Worm (Caenorhabditis elegans): Measurements from ENCODE around the gene lbp-1.

The lbp-1 gene

ce11 chrX:3280130-3280529 is 21.2 kb downstream of the lbp-1 start, which contains the start of gene K09C4.10:
K09C4.10 (minus strand) TSS chrX:3280230.
- TF ChIP-seq lim-7 (GFP tag; IDR thresholded peaks at IDR 0.05) (no peak), daf-19 (GFP tag; conservative IDR thresholded peaks at IDR 0.05) (no peak), lin-13 (GFP tag; optimal IDR thresholded peaks at IDR 0.05) (no peak), hmg-1.1 (GFP tag; IDR thresholded peaks at IDR 0.05) (no peak), tra-1 (GFP tag; IDR thresholded peaks at IDR 0.05) (no peak)

DNA sequence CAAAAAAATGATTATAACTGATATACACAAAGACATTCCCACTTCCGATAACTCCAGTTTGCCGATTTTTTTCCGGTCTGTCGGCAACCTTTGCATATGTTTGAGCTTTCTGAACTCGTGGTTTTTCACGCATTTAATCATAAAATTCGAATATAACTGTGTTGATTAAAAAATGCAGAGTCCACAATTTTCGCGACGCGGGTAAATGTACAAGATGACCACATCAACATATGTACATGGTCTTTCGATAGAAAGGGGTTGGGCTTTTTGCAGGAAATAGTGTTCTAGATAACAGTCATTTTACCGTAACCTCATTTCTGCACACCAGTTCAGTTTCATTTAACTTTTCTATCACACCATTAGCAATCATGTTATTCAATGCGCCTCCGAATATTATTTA is 23.4 kb downstream of the lbp-1 start, which contains the start of gene K09C4.5:
TSS of gene K09C4.5 (plus strand) at position 326 of the 400 bp plus-strand sequence.
- peak; percentile 37 for TF ChIP-seq pqm-1 (tag; optimal IDR thresholded peaks at IDR 0.05)
- TF ChIP-seq daf-16 (GFP tag; optimal IDR thresholded peaks at IDR 0.05), result no peak
- peak; percentile 64 for TF ChIP-seq daf-16 (tag; optimal IDR thresholded peaks at IDR 0.05)
- peak; percentile 62 for TF ChIP-seq nhr-28 (tag; optimal IDR thresholded peaks at IDR 0.05)
- no peak for TF ChIP-seq saeg-2 (GFP tag; IDR thresholded peaks at IDR 0.05)
- TF ChIP-seq zag-1 (tag; optimal IDR thresholded peaks at IDR 0.05), result no peak
- TF ChIP-seq hlh-30 (tag; optimal IDR thresholded peaks at IDR 0.05; ENCODE audit: insufficient read depth), result no peak
- no peak for TF ChIP-seq set-16 (GFP tag; IDR thresholded peaks at IDR 0.05)
- no peak for TF ChIP-seq arid-1 (GFP tag; conservative IDR thresholded peaks at IDR 0.05)
- no peak for TF ChIP-seq ces-1 (GFP tag; optimal IDR thresholded peaks at IDR 0.05)
- peak; percentile 13 for TF ChIP-seq aha-1 (tag)
- TF ChIP-seq hlh-11 (tag; optimal IDR thresholded peaks at IDR 0.05), result peak; percentile 13
- TF ChIP-seq dmd-6 (GFP tag; IDR thresholded peaks at IDR 0.05), result no peak
- TF ChIP-seq lin-29 (GFP tag; IDR thresholded peaks at IDR 0.05), result no peak
- TF ChIP-seq nhr-48 (tag; optimal IDR thresholded peaks at IDR 0.05), result no peak
- TF ChIP-seq fos-1 (tag; optimal IDR thresholded peaks at IDR 0.05), result no peak
- TF ChIP-seq nhr-25 (tag; optimal IDR thresholded peaks at IDR 0.05; ENCODE audit: borderline replicate concordance, insufficient read depth), result no peak

- TF ChIP-seq mes-2 (tag; optimal IDR thresholded peaks at IDR 0.05; ENCODE audit: poor library complexity, severe bottlenecking), result no peak
- TF ChIP-seq dve-1 (tag; optimal IDR thresholded peaks at IDR 0.05; ENCODE audit: insufficient read depth), result peak; percentile 29
- TF ChIP-seq nhr-48 (tag; optimal IDR thresholded peaks at IDR 0.05), result peak; percentile 42
- TF ChIP-seq nhr-28 (tag; optimal IDR thresholded peaks at IDR 0.05), result peak; percentile 5
- TF ChIP-seq lir-3 (tag; optimal IDR thresholded peaks at IDR 0.05), result no peak
- TF ChIP-seq nhr-6 (tag; optimal IDR thresholded peaks at IDR 0.05), result peak; percentile 0
- TF ChIP-seq hlh-11 (tag; optimal IDR thresholded peaks at IDR 0.05), result peak; percentile 48
- no peak for TF ChIP-seq jun-1 (tag; optimal IDR thresholded peaks at IDR 0.05)
- peak; percentile 58 for TF ChIP-seq dmd-6 (GFP tag; IDR thresholded peaks at IDR 0.05)
- no peak for TF ChIP-seq ztf-11 (tag; optimal IDR thresholded peaks at IDR 0.05)
- peak; percentile 58; the same call in 1 of the 2 replicates for TF ChIP-seq php-3 (GFP tag; IDR thresholded peaks at IDR 0.05)
- TF ChIP-seq saeg-2 (GFP tag; IDR thresholded peaks at IDR 0.05), result peak; percentile 45; the same call in 1 of the 2 replicates
- TF ChIP-seq daf-16 (GFP tag; optimal IDR thresholded peaks at IDR 0.05), result no peak
- peak; percentile 69 for TF ChIP-seq daf-16 (tag; optimal IDR thresholded peaks at IDR 0.05)
- peak; percentile 73 for TF ChIP-seq aha-1 (tag)
Observed at ce11 chrX:3283189-3283588, 24.2 kb downstream of the lbp-1 start.

- TF ChIP-seq php-3 (GFP tag; IDR thresholded peaks at IDR 0.05) (peak; percentile 54; the same call in 1 of the 2 replicates), hlh-30 (tag; optimal IDR thresholded peaks at IDR 0.05; ENCODE audit: insufficient read depth) (no peak), ztf-7 (tag; optimal IDR thresholded peaks at IDR 0.05) (no peak), snpc-1.2 (GFP tag; IDR thresholded peaks at IDR 0.05) (no peak), F26F4.8 (GFP tag; conservative IDR thresholded peaks at IDR 0.05) (no peak), daf-12 (tag; optimal IDR thresholded peaks at IDR 0.05) (no peak), nhr-11 (tag; optimal IDR thresholded peaks at IDR 0.05) (no peak), ztf-11 (tag; optimal IDR thresholded peaks at IDR 0.05) (no peak), ceh-20 (GFP tag; IDR thresholded peaks at IDR 0.05) (no peak), pqm-1 (tag; optimal IDR thresholded peaks at IDR 0.05) (no peak), lin-15B (tag; optimal IDR thresholded peaks at IDR 0.05) (no peak), unc-62 (GFP tag; optimal IDR thresholded peaks at IDR 0.05 in 1 of 2) (no peak), unc-62 (tag; optimal IDR thresholded peaks at IDR 0.05) (no peak), Y48G9A.11 (GFP tag; IDR thresholded peaks at IDR 0.05) (no peak), dmd-8 (GFP tag; IDR thresholded peaks at IDR 0.05) (no peak), daf-16 (GFP tag; optimal IDR thresholded peaks at IDR 0.05) (no peak), daf-16 (tag; optimal IDR thresholded peaks at IDR 0.05) (peak; percentile 95), dve-1 (tag; optimal IDR thresholded peaks at IDR 0.05; ENCODE audit: insufficient read depth) (peak; percentile 19), dmd-6 (GFP tag; IDR thresholded peaks at IDR 0.05) (peak; percentile 18; the same call in 1 of the 2 replicates)
Observed at ce11 chrX:3284967-3285366, 26.0 kb downstream of the lbp-1 start.
